In genomic region chr3R:25471853-25472634, dm6 we compare ENCODE assay signal across 5 fruit fly cellular contexts.
A peak's percentile ranks its signal among the peaks of the same experiment; 100 is the strongest.
TF ChIP-seq lines count a peak whose summit lies in the region.

No protein-coding gene starts in this region.

- no peak for TF ChIP-seq CTCF in whole organism, embryonic (GFP tag; optimal IDR thresholded peaks at IDR 0.05; lab: Kevin White, UChicago)

TF ChIP-seq in Kc167, 6 proteins besides CTCF, POLR2A, EP300 and RAD21:
- TF ChIP-seq insv (optimal IDR thresholded peaks at IDR 0.05; lab: Kevin White, UChicago) (no peak), psq (optimal IDR thresholded peaks at IDR 0.05; lab: Kevin White, UChicago) (peak; percentile 16)

TF ChIP-seq in whole organism, embryonic, 481 proteins besides CTCF, POLR2A, EP300 and RAD21:
- TF ChIP-seq Elba2 (GFP tag; optimal IDR thresholded peaks at IDR 0.05; lab: Kevin White, UChicago) = peak; percentile 76
- peak; percentile 55 for TF ChIP-seq CG8924 (tag; optimal IDR thresholded peaks at IDR 0.05; lab: Kevin White, UChicago)
- no peak for TF ChIP-seq hkb (optimal IDR thresholded peaks at IDR 0.05; lab: Kevin White, UChicago)
- TF ChIP-seq hkb (GFP tag; IDR thresholded peaks at IDR 0.05; lab: Robert Waterston, UW) = peak; percentile 11; the same call in 1 of the 2 replicates
- TF ChIP-seq CG15479 (GFP tag; optimal IDR thresholded peaks at IDR 0.05; lab: Kevin White, UChicago) = peak; percentile 66
- peak; percentile 9 for TF ChIP-seq pros (GFP tag; optimal IDR thresholded peaks at IDR 0.05; lab: Kevin White, UChicago)
- peak; percentile 73; the same call in 1 of the 3 replicates for TF ChIP-seq CG2199 (GFP tag; IDR thresholded peaks at IDR 0.05; lab: Robert Waterston, UW)
- TF ChIP-seq vfl (GFP tag; optimal IDR thresholded peaks at IDR 0.05; lab: Kevin White, UChicago) = no peak
- TF ChIP-seq kah (GFP tag; optimal IDR thresholded peaks at IDR 0.05; lab: Kevin White, UChicago) = peak; percentile 67
- 0 out of 4 replicates have a peak, but pooled peaks have one; percentile 6 for TF ChIP-seq chinmo (GFP tag; IDR thresholded peaks at IDR 0.05; lab: Robert Waterston, UW; ENCODE audit: partially characterized antibody)
- peak; percentile 48 for TF ChIP-seq CG7745 (tag; optimal IDR thresholded peaks at IDR 0.05; lab: Kevin White, UChicago)
- TF ChIP-seq psq (GFP tag; optimal IDR thresholded peaks at IDR 0.05; lab: Kevin White, UChicago) = peak; percentile 81
- peak; percentile 58 for TF ChIP-seq sens (GFP tag; lab: Kevin White, UChicago)
- TF ChIP-seq Camta (GFP tag; optimal IDR thresholded peaks at IDR 0.05; lab: Kevin White, UChicago) = no peak
- peak; percentile 68 for TF ChIP-seq D (optimal IDR thresholded peaks at IDR 0.05; lab: Kevin White, UChicago)
- TF ChIP-seq D (GFP tag; optimal IDR thresholded peaks at IDR 0.05; lab: Kevin White, UChicago) = no peak
- no peak for TF ChIP-seq br (optimal IDR thresholded peaks at IDR 0.05; lab: Kevin White, UChicago)
- peak; percentile 98 for TF ChIP-seq CG4360 (GFP tag; IDR thresholded peaks at IDR 0.05; lab: Robert Waterston, UW)
- peak; percentile 55 for TF ChIP-seq CG17385 (GFP tag; optimal IDR thresholded peaks at IDR 0.05; lab: Kevin White, UChicago)
- no peak for TF ChIP-seq CG32532 (GFP tag; IDR thresholded peaks at IDR 0.05; lab: Robert Waterston, UW)
- TF ChIP-seq Dfd (GFP tag; optimal IDR thresholded peaks at IDR 0.05; lab: Kevin White, UChicago) = no peak
- TF ChIP-seq Aef1 (GFP tag; IDR thresholded peaks at IDR 0.05; lab: Robert Waterston, UW) = peak; percentile 60

TF ChIP-seq in whole organism, prepupa, 60 proteins besides CTCF, POLR2A, EP300 and RAD21 (continues in another document):
- no peak for TF ChIP-seq Hr4 (GFP tag; optimal IDR thresholded peaks at IDR 0.05; lab: Kevin White, UChicago)
- TF ChIP-seq Sox15 (GFP tag; optimal IDR thresholded peaks at IDR 0.05; lab: Kevin White, UChicago) = no peak
- no peak for TF ChIP-seq spab (GFP tag; optimal IDR thresholded peaks at IDR 0.05; lab: Kevin White, UChicago)
- TF ChIP-seq CG6792 (GFP tag; optimal IDR thresholded peaks at IDR 0.05; lab: Kevin White, UChicago) = no peak
- TF ChIP-seq CG6276 (GFP tag; optimal IDR thresholded peaks at IDR 0.05; lab: Kevin White, UChicago) = no peak
- peak; percentile 52 for TF ChIP-seq Eip78C (GFP tag; lab: Kevin White, UChicago)
- TF ChIP-seq Ets21C (GFP tag; optimal IDR thresholded peaks at IDR 0.05; lab: Kevin White, UChicago) = no peak
- no peak for TF ChIP-seq svp (GFP tag; lab: Kevin White, UChicago)
- TF ChIP-seq CG6854 (GFP tag; optimal IDR thresholded peaks at IDR 0.05; lab: Kevin White, UChicago) = no peak
- TF ChIP-seq Smox (GFP tag; optimal IDR thresholded peaks at IDR 0.05; lab: Kevin White, UChicago) = no peak
- TF ChIP-seq Hr38 (GFP tag; optimal IDR thresholded peaks at IDR 0.05; lab: Kevin White, UChicago) = no peak
- no peak for TF ChIP-seq Eip75B (GFP tag; optimal IDR thresholded peaks at IDR 0.05; lab: Kevin White, UChicago)
- TF ChIP-seq CG3919 (GFP tag; optimal IDR thresholded peaks at IDR 0.05; lab: Kevin White, UChicago) = no peak
- TF ChIP-seq CG16779 (tag; optimal IDR thresholded peaks at IDR 0.05; lab: Kevin White, UChicago) = no peak
- TF ChIP-seq Sox14 (GFP tag; optimal IDR thresholded peaks at IDR 0.05; lab: Kevin White, UChicago) = peak; percentile 30
- peak; percentile 42; the same call in 1 of the 3 replicates for TF ChIP-seq CG6163 (GFP tag; IDR thresholded peaks at IDR 0.05; lab: Robert Waterston, UW)
- TF ChIP-seq dac (GFP tag; optimal IDR thresholded peaks at IDR 0.05; lab: Kevin White, UChicago) = no peak
- peak; percentile 94 for TF ChIP-seq dsx (GFP tag; optimal IDR thresholded peaks at IDR 0.05; lab: Kevin White, UChicago; ENCODE audit: poor library complexity, severe bottlenecking)
- TF ChIP-seq CG11294 (GFP tag; IDR thresholded peaks at IDR 0.05; lab: Robert Waterston, UW) = no peak
- no peak for TF ChIP-seq lz (GFP tag; optimal IDR thresholded peaks at IDR 0.05; lab: Kevin White, UChicago)
- no peak for TF ChIP-seq topi (GFP tag; optimal IDR thresholded peaks at IDR 0.05; lab: Kevin White, UChicago)
- no peak for TF ChIP-seq CG8119 (GFP tag; IDR thresholded peaks at IDR 0.05; lab: Robert Waterston, UW)
- 0 out of 2 replicates have a peak, but pooled peaks have one; percentile 9 for TF ChIP-seq CG15336 (GFP tag; IDR thresholded peaks at IDR 0.05; lab: Robert Waterston, UW)
- no peak for TF ChIP-seq Ets96B (tag; optimal IDR thresholded peaks at IDR 0.05; lab: Kevin White, UChicago)

TF ChIP-seq in whole organism, pupa, 21 proteins besides CTCF, POLR2A, EP300 and RAD21:
- TF ChIP-seq fd96Ca (GFP tag; IDR thresholded peaks at IDR 0.05; lab: Robert Waterston, UW) (no peak; the same call in 2 of the 3 replicates), CG32121 (GFP tag; IDR thresholded peaks at IDR 0.05; lab: Robert Waterston, UW) (peak; percentile 33; the same call in 1 of the 2 replicates)

TF ChIP-seq in whole organism, wandering third instar larva, 38 proteins besides CTCF, POLR2A, EP300 and RAD21:
- TF ChIP-seq Hr83 (GFP tag; optimal IDR thresholded peaks at IDR 0.05; lab: Kevin White, UChicago; ENCODE audit: poor library complexity, severe bottlenecking) = no peak
- TF ChIP-seq usp (GFP tag; optimal IDR thresholded peaks at IDR 0.05; lab: Kevin White, UChicago) = no peak
- no peak for TF ChIP-seq woc (GFP tag; optimal IDR thresholded peaks at IDR 0.05; lab: Kevin White, UChicago)
- TF ChIP-seq sage (GFP tag; optimal IDR thresholded peaks at IDR 0.05; lab: Kevin White, UChicago) = no peak
- TF ChIP-seq Sp1 (GFP tag; optimal IDR thresholded peaks at IDR 0.05; lab: Kevin White, UChicago) = no peak
- TF ChIP-seq rgr (GFP tag; optimal IDR thresholded peaks at IDR 0.05; lab: Kevin White, UChicago) = peak; percentile 16
- peak; percentile 98 for TF ChIP-seq psq (GFP tag; optimal IDR thresholded peaks at IDR 0.05; lab: Kevin White, UChicago)
- TF ChIP-seq Rel (GFP tag; optimal IDR thresholded peaks at IDR 0.05; lab: Kevin White, UChicago) = peak; percentile 17
- no peak for TF ChIP-seq Rel (tag; optimal IDR thresholded peaks at IDR 0.05; lab: Kevin White, UChicago)
